Worm (Caenorhabditis elegans): ENCODE results near the gene T06C12.11.

- TF ChIP-seq unc-62 (GFP tag; optimal IDR thresholded peaks at IDR 0.05) (no peak), nhr-12 (tag; optimal IDR thresholded peaks at IDR 0.05) (no peak), nhr-76 (tag; optimal IDR thresholded peaks at IDR 0.05) (no peak), M03D4.4 (tag; optimal IDR thresholded peaks at IDR 0.05) (no peak), mls-2 (tag; optimal IDR thresholded peaks at IDR 0.05) (no peak), unc-39 (tag; optimal IDR thresholded peaks at IDR 0.05) (no peak), ztf-11 (tag; optimal IDR thresholded peaks at IDR 0.05) (no peak)
These were observed 27.5 kb downstream of the T06C12.11 start, which contains the start of gene F35E8.10 for ce11 chrV:15920273-15920672.
